Worm (Caenorhabditis elegans) whole organism, L4 larva: ENCODE measurements around the gene cbp-3.
A peak's percentile ranks its signal among the peaks of the same experiment; 100 is the strongest.

Source experiments
- F10B5.3 ChIP-seq: sonication (generic microtip); optimal IDR thresholded peaks from 2 replicates; lab custom pipeline; 2016; ENCODE audit warnings: mild to moderate bottlenecking, missing genetic modification characterization, missing compliant biosample characterization
- F37D6.2 ChIP-seq: sonication (generic microtip); optimal IDR thresholded peaks from 2 replicates; lab custom pipeline; 2016; ENCODE audit warnings: mild to moderate bottlenecking, missing genetic modification characterization, missing compliant biosample characterization
- F44E2.7 ChIP-seq: fragments of 200-800 bp; sonication (Bioruptor generic); IDR thresholded peaks from 2 replicates; pipeline ENCODE4 v2.1.2; 2022; ENCODE audit warnings: missing genetic modification characterization, missing compliant biosample characterization
- F49E8.2 ChIP-seq: sonication (generic microtip); optimal IDR thresholded peaks from 2 replicates; lab custom pipeline; 2016; ENCODE audit warnings: missing compliant biosample characterization, mild to moderate bottlenecking, missing genetic modification characterization, borderline replicate concordance
- R02D3.7 ChIP-seq: fragments of 150-350 bp; sonication (generic microtip); optimal IDR thresholded peaks from 3 replicates; lab custom pipeline; 2014; ENCODE audit warnings: missing biosample characterization, missing genetic modification characterization
- Y48G9A.11 ChIP-seq: fragments of 200-800 bp; sonication (Bioruptor generic); IDR thresholded peaks from 2 replicates; pipeline ENCODE4 v1.3.6; 2022; ENCODE audit warnings: missing genetic modification reagents, missing genetic modification characterization, missing compliant biosample characterization
- ZK546.5 ChIP-seq, 2 experiments: sonication (generic microtip); optimal IDR thresholded peaks; 2 replicates each; lab custom pipeline; 2017; ENCODE audit warnings: missing biosample characterization in 2 of 2, missing genetic modification characterization in 2 of 2
- aha-1 ChIP-seq: fragments of 150-350 bp; peaks from one replicate; lab custom pipeline; 2014; ENCODE audit warnings: missing biosample characterization, missing genetic modification characterization
- ceh-20 ChIP-seq: fragments of 200-800 bp; sonication (Bioruptor generic); IDR thresholded peaks from 2 replicates; pipeline ENCODE4 v1.3.6; 2022; ENCODE audit warnings: missing genetic modification reagents, missing genetic modification characterization, missing compliant biosample characterization
- ceh-28 ChIP-seq: fragments of 150-350 bp; optimal IDR thresholded peaks from 2 replicates; lab custom pipeline; 2014; ENCODE audit warnings: missing biosample characterization, missing genetic modification reagents, missing genetic modification characterization
- ceh-32 ChIP-seq: sonication (generic microtip); optimal IDR thresholded peaks from 2 replicates; lab custom pipeline; 2016; ENCODE audit warnings: mild to moderate bottlenecking, missing genetic modification characterization, missing compliant biosample characterization; ENCODE audit not compliant: poor library complexity
- ceh-44 ChIP-seq: fragments of 200-800 bp; sonication (Bioruptor generic); IDR thresholded peaks from 2 replicates; pipeline ENCODE4 v1.3.6; 2022; ENCODE audit warnings: missing genetic modification reagents, missing genetic modification characterization, missing compliant biosample characterization
- ceh-62 ChIP-seq: sonication (generic microtip); optimal IDR thresholded peaks from 2 replicates; lab custom pipeline; 2017; ENCODE audit warnings: missing biosample characterization, missing genetic modification characterization
- cey-2 ChIP-seq: sonication (generic microtip); optimal IDR thresholded peaks from 3 replicates; lab custom pipeline; 2017; ENCODE audit warnings: missing genetic modification characterization, mild to moderate bottlenecking, missing compliant biosample characterization, antibody characterized with exemption, borderline replicate concordance; ENCODE audit not compliant: insufficient read depth
- daf-16 ChIP-seq, 3 experiments: sonication (generic microtip); optimal IDR thresholded peaks; 2 replicates each; lab custom pipeline; 2016 to 2017; ENCODE audit warnings: missing genetic modification characterization in 3 of 3, missing genetic modification reagents in 3 of 3, mild to moderate bottlenecking in 2 of 3, missing compliant biosample characterization in 2 of 3, missing biosample characterization in 1 of 3, moderate library complexity in 1 of 3
- daf-19 ChIP-seq: fragments of 200-800 bp; sonication (Bioruptor generic); conservative IDR thresholded peaks from 2 replicates; pipeline ENCODE4 v1.3.6; 2022; ENCODE audit warnings: missing genetic modification characterization, missing compliant biosample characterization
- dmd-8 ChIP-seq: fragments of 200-800 bp; sonication (Bioruptor generic); IDR thresholded peaks from 2 replicates; pipeline ENCODE4 v1.3.6; 2022; ENCODE audit warnings: missing genetic modification characterization, missing compliant biosample characterization
- dpl-1 ChIP-seq: fragments of 150-350 bp; optimal IDR thresholded peaks from 2 replicates; lab custom pipeline; 2014; ENCODE audit warnings: missing biosample characterization, missing genetic modification reagents, missing genetic modification characterization
- duxl-1 ChIP-seq: sonication (generic microtip); optimal IDR thresholded peaks from 2 replicates; lab custom pipeline; 2016; ENCODE audit warnings: mild to moderate bottlenecking, missing genetic modification characterization, moderate library complexity, missing compliant biosample characterization; ENCODE audit not compliant: poor library complexity
- dve-1 ChIP-seq: sonication (generic microtip); optimal IDR thresholded peaks from 2 replicates; lab custom pipeline; 2017; ENCODE audit warnings: antibody characterized with exemption, mild to moderate bottlenecking, missing genetic modification characterization, missing compliant biosample characterization; ENCODE audit not compliant: insufficient read depth
- fos-1 ChIP-seq: fragments of 150-350 bp; optimal IDR thresholded peaks from 2 replicates; lab custom pipeline; 2014; ENCODE audit warnings: missing biosample characterization, missing genetic modification characterization
- hif-1 ChIP-seq, 2 experiments: sonication (generic microtip); optimal IDR thresholded peaks; 2 replicates each; lab custom pipeline; 2016 to 2017; ENCODE audit warnings: missing compliant biosample characterization in 2 of 2, missing genetic modification characterization in 2 of 2, missing genetic modification reagents in 2 of 2, missing genotype in 2 of 2, mild to moderate bottlenecking in 1 of 2
- hmg-1.1 ChIP-seq: fragments of 200-800 bp; sonication (Bioruptor generic); IDR thresholded peaks from 2 replicates; pipeline ENCODE4 v1.3.6; 2022; ENCODE audit warnings: missing genetic modification reagents, missing genetic modification characterization, missing compliant biosample characterization
- lin-15B ChIP-seq: fragments of 150-350 bp; sonication (generic microtip); optimal IDR thresholded peaks from 3 replicates; lab custom pipeline; 2014; ENCODE audit warnings: missing biosample characterization, missing genetic modification characterization
- lin-38 ChIP-seq: fragments of 200-800 bp; sonication (Bioruptor generic); IDR thresholded peaks from 2 replicates; pipeline ENCODE4 v1.3.6; 2022; ENCODE audit warnings: missing genetic modification reagents, missing genetic modification characterization, missing compliant biosample characterization
- lin-39 ChIP-seq: fragments of 150-350 bp; optimal IDR thresholded peaks from 2 replicates; lab custom pipeline; 2014; ENCODE audit warnings: missing biosample characterization, missing genetic modification reagents, missing genetic modification characterization
- madf-5 ChIP-seq, 2 experiments: fragments of 200-800 bp; sonication (Bioruptor generic); IDR thresholded peaks; 2 replicates each; pipeline ENCODE4 v1.3.6; 2022; ENCODE audit warnings: missing compliant biosample characterization in 2 of 2, missing genetic modification characterization in 2 of 2
- mdl-1 ChIP-seq, 2 experiments: fragments of 150-350 bp in 1 of 2; sonication (generic microtip) in 1 of 2; optimal IDR thresholded peaks; 2 replicates each; lab custom pipeline; 2014 to 2017; ENCODE audit warnings: missing biosample characterization in 2 of 2, missing genetic modification characterization in 2 of 2
- mep-1 ChIP-seq: fragments of 150-350 bp; sonication (generic microtip); optimal IDR thresholded peaks from 3 replicates; lab custom pipeline; 2014; ENCODE audit warnings: missing biosample characterization, missing genetic modification characterization
- mxl-2 ChIP-seq: fragments of 200-800 bp; sonication (Bioruptor generic); conservative IDR thresholded peaks from 2 replicates; pipeline ENCODE4 v1.3.6; 2022; ENCODE audit warnings: missing genetic modification reagents, missing genetic modification characterization, missing compliant biosample characterization
- nhr-10 ChIP-seq: fragments of 150-350 bp; optimal IDR thresholded peaks from 2 replicates; lab custom pipeline; 2014; ENCODE audit warnings: missing biosample characterization, missing genetic modification characterization
- nhr-102 ChIP-seq: sonication (generic microtip); optimal IDR thresholded peaks from 2 replicates; lab custom pipeline; 2016; ENCODE audit warnings: mild to moderate bottlenecking, missing genetic modification characterization, moderate library complexity, missing compliant biosample characterization
- nhr-25 ChIP-seq: sonication (generic microtip); optimal IDR thresholded peaks from 2 replicates; lab custom pipeline; 2017; ENCODE audit warnings: missing genetic modification characterization, mild to moderate bottlenecking, missing compliant biosample characterization, antibody characterized with exemption, moderate library complexity, borderline replicate concordance; ENCODE audit not compliant: insufficient read depth
- nhr-28 ChIP-seq: fragments of 150-350 bp; optimal IDR thresholded peaks from 2 replicates; lab custom pipeline; 2014; ENCODE audit warnings: missing biosample characterization, missing genetic modification characterization
- pqm-1 ChIP-seq: sonication (generic microtip); optimal IDR thresholded peaks from 2 replicates; lab custom pipeline; 2017; ENCODE audit warnings: missing biosample characterization, missing genetic modification characterization
- rbr-2 ChIP-seq: sonication (generic microtip); optimal IDR thresholded peaks from 2 replicates; lab custom pipeline; 2016; ENCODE audit warnings: missing genotype, missing genetic modification characterization, missing compliant biosample characterization
- sdz-12 ChIP-seq: fragments of 200-800 bp; sonication (Bioruptor generic); optimal IDR thresholded peaks from 2 replicates; lab custom pipeline; 2018; ENCODE audit warnings: mild to moderate bottlenecking, missing genetic modification characterization, missing compliant biosample characterization
- set-16 ChIP-seq: fragments of 200-800 bp; sonication (Bioruptor generic); IDR thresholded peaks from 2 replicates; pipeline ENCODE4 v1.3.6; 2022; ENCODE audit warnings: missing genetic modification reagents, missing genetic modification characterization, missing compliant biosample characterization
- skn-1 ChIP-seq: fragments of 150-350 bp; optimal IDR thresholded peaks from 2 replicates; lab custom pipeline; 2014; ENCODE audit warnings: missing biosample characterization, missing genetic modification characterization
- spr-1 ChIP-seq: sonication (generic microtip); optimal IDR thresholded peaks from 2 replicates; lab custom pipeline; 2016; ENCODE audit warnings: mild to moderate bottlenecking, missing genetic modification characterization, missing compliant biosample characterization
- spr-3 ChIP-seq: fragments of 200-800 bp; sonication (Bioruptor generic); optimal IDR thresholded peaks from 2 replicates; lab custom pipeline; 2018; ENCODE audit warnings: mild to moderate bottlenecking, missing genetic modification characterization, missing compliant biosample characterization
- tra-1 ChIP-seq: fragments of 200-800 bp; sonication (Bioruptor generic); IDR thresholded peaks from 2 replicates; pipeline ENCODE4 v1.3.6; 2022; ENCODE audit warnings: missing genetic modification reagents, missing genetic modification characterization, missing compliant biosample characterization
- unc-130 ChIP-seq: sonication (generic microtip); optimal IDR thresholded peaks from 2 replicates; lab custom pipeline; 2016; ENCODE audit warnings: missing genetic modification reagents, missing genetic modification characterization, missing compliant biosample characterization
- unc-39 ChIP-seq: sonication (generic microtip); optimal IDR thresholded peaks from 2 replicates; lab custom pipeline; 2017; ENCODE audit warnings: missing biosample characterization, missing genetic modification characterization
- vab-7 ChIP-seq: fragments of 200-800 bp; sonication (Bioruptor generic); IDR thresholded peaks from 2 replicates; pipeline ENCODE4 v1.3.6; 2022; ENCODE audit warnings: missing genetic modification reagents, missing genetic modification characterization, missing compliant biosample characterization
- zag-1 ChIP-seq: fragments of 150-350 bp; optimal IDR thresholded peaks from 2 replicates; lab custom pipeline; 2014; ENCODE audit warnings: missing biosample characterization, missing genetic modification characterization
- zip-2 ChIP-seq: fragments of 150-350 bp; optimal IDR thresholded peaks from 2 replicates; lab custom pipeline; 2014; ENCODE audit warnings: missing biosample characterization, missing genetic modification characterization
- ztf-11 ChIP-seq: fragments of 150-350 bp; optimal IDR thresholded peaks from 2 replicates; lab custom pipeline; 2014; ENCODE audit warnings: missing biosample characterization, missing genetic modification characterization
- ztf-7 ChIP-seq: fragments of 150-350 bp; optimal IDR thresholded peaks from 2 replicates; lab custom pipeline; 2014; ENCODE audit warnings: missing biosample characterization, missing genetic modification characterization

cbp-3 gene

DNA sequence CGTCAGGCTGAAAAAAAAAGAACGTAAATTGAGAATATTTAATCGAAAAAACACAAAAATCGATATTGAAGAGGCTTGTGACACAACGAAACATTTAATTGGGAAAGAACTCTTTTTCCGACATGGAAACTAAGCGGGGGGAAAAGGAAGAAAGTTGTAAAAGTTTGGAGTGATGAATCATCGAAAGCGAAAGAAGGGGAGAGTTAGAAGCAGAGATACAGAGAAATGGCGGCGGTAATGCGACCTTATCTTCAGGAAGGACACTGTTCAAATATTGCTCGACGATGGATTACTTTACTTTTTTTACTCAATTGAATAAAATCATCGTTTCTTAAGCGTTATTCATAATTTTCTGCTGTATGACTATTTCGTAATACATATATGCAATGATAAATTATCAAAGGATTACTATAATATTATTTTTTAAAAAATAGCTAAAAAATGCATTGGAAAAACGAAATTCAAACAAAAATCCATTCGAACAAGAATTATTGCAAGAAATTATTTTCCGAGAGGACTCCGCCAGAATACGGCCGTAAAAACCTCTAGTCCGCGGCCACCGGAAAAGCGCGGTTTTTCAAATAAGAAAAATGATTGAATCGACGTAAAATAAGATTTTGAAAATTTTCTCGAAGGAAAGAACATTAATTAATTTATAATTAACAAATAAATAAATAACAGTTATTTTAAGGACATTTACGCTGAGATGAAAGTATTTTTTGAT lies 45.9 kb upstream of the cbp-3 start, which contains the start of gene dhhc-4 (continued):
- TF ChIP-seq hif-1 (tag; optimal IDR thresholded peaks at IDR 0.05; lab: Kevin White, UChicago) (peak in 1 of 2 experiments; percentile 91), lin-38 (GFP tag; lab: Robert Waterston, UW) (no peak; the same call in none of the 2 replicates), dve-1 (tag; lab: Kevin White, UChicago) (no peak), ceh-20 (GFP tag; lab: Robert Waterston, UW) (no peak), duxl-1 (tag; lab: Kevin White, UChicago) (peak; percentile 39), unc-130 (GFP tag; lab: Kevin White, UChicago) (peak; percentile 89), set-16 (GFP tag; lab: Robert Waterston, UW) (no peak), Y48G9A.11 (peak; percentile 54; the same call in 1 of the 2 replicates), ceh-28 (no peak), F49E8.2 (tag; lab: Kevin White, UChicago) (no peak), R02D3.7 (tag; lab: Kevin White, UChicago) (no peak), rbr-2 (peak; percentile 51), ztf-11 (no peak), sdz-12 (peak; percentile 54), daf-16 (GFP tag; optimal IDR thresholded peaks at IDR 0.05; lab: Kevin White, UChicago) (peak in 1 of 2 experiments; percentile 10), daf-16 (tag; optimal IDR thresholded peaks at IDR 0.05; lab: Kevin White, UChicago) (no peak), nhr-28 (no peak), vab-7 (GFP tag; lab: Robert Waterston, UW) (no peak), aha-1 (tag; lab: Kevin White, UChicago) (peak; percentile 13), dmd-8 (no peak), ztf-7 (no peak), nhr-25 (no peak), ceh-62 (tag; lab: Kevin White, UChicago) (no peak), fos-1 (tag; lab: Kevin White, UChicago) (no peak), ceh-32 (tag; lab: Kevin White, UChicago) (peak; percentile 19), skn-1 (tag; lab: Kevin White, UChicago) (no peak), lin-15B (tag; lab: Kevin White, UChicago) (no peak), mdl-1 (tag; optimal IDR thresholded peaks at IDR 0.05; lab: Kevin White, UChicago) (no peak), zip-2 (tag; lab: Kevin White, UChicago) (no peak), tra-1 (GFP tag; lab: Robert Waterston, UW) (no peak), dpl-1 (GFP tag; lab: Kevin White, UChicago) (peak; percentile 94), pqm-1 (peak; percentile 5), zag-1 (tag; lab: Kevin White, UChicago) (no peak), spr-1 (tag; lab: Kevin White, UChicago) (no peak), daf-19 (GFP tag; lab: Robert Waterston, UW) (0 out of 2 replicates have a peak, but pooled peaks have one; percentile 14), nhr-10 (tag; lab: Kevin White, UChicago) (no peak), unc-39 (no peak), spr-3 (no peak), F37D6.2 (tag; lab: Kevin White, UChicago) (peak; percentile 19), madf-5 (GFP tag; IDR thresholded peaks at IDR 0.05; lab: Robert Waterston, UW) (no peak; a peak in 1 of 4 replicates), ZK546.5 (tag; optimal IDR thresholded peaks at IDR 0.05; lab: Kevin White, UChicago) (no peak), F10B5.3 (tag; lab: Kevin White, UChicago) (peak; percentile 5), lin-39 (tag; lab: Kevin White, UChicago) (no peak), ceh-44 (no peak), nhr-102 (tag; lab: Kevin White, UChicago) (peak; percentile 57), mxl-2 (GFP tag; lab: Robert Waterston, UW) (no peak), mep-1 (peak; percentile 48), hmg-1.1 (GFP tag; lab: Robert Waterston, UW) (no peak), F44E2.7 (no peak), cey-2 (tag; lab: Kevin White, UChicago) (no peak)
